Fruit fly (Drosophila melanogaster): ENCODE results near the gene opm.

The opm gene

DNA sequence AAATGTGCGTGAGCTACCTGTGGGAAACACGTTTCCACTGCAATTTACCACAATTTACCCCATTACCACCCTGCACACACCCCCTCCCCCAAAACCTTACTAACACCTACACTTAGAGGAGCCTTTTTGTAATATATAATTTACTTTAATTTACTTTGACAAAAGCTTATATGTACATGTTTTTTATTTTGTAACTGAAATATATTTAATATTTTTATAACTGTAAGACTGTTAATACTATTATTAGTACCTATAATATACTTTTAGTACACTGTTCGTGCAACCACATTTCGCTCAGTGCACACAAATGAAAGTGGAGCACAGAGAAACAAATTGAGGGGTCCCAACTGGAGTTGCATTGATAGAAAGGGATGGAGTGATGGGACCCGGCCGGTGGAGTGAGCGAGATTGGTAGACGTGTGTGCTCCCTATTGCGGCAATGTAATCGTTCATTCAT is 45.2 kb downstream of the opm start (continued):
- TF ChIP-seq Dll (GFP tag; IDR thresholded peaks at IDR 0.05; ENCODE audit: partially characterized antibody) (no peak), vnd (GFP tag; IDR thresholded peaks at IDR 0.05; ENCODE audit: partially characterized antibody) (no peak), Dfd (GFP tag; optimal IDR thresholded peaks at IDR 0.05) (no peak), sens (GFP tag) (peak; percentile 88), CG14860 (GFP tag; IDR thresholded peaks at IDR 0.05; ENCODE audit: partially characterized antibody) (no peak), CG10543 (GFP tag; optimal IDR thresholded peaks at IDR 0.05) (peak; percentile 54), CG7987 (GFP tag; optimal IDR thresholded peaks at IDR 0.05) (peak; percentile 64), CG9797 (GFP tag; optimal IDR thresholded peaks at IDR 0.05) (peak; percentile 23), Bdp1 (GFP tag; optimal IDR thresholded peaks at IDR 0.05) (no peak), nom (GFP tag; optimal IDR thresholded peaks at IDR 0.05) (peak; percentile 68), Sry-β (GFP tag; optimal IDR thresholded peaks at IDR 0.05) (peak; percentile 60), kni (GFP tag; optimal IDR thresholded peaks at IDR 0.05) (peak; percentile 97), Nf-YA (GFP tag; IDR thresholded peaks at IDR 0.05) (peak; percentile 63), D19A (tag; optimal IDR thresholded peaks at IDR 0.05) (peak; percentile 92), disco-r (GFP tag; optimal IDR thresholded peaks at IDR 0.05) (no peak), Adf1 (GFP tag; IDR thresholded peaks at IDR 0.05) (no peak), CG11456 (GFP tag; IDR thresholded peaks at IDR 0.05) (no peak), HLH4C (GFP tag; IDR thresholded peaks at IDR 0.05; ENCODE audit: partially characterized antibody) (no peak), CG3847 (GFP tag; IDR thresholded peaks at IDR 0.05) (peak; percentile 36; the same call in 1 of the 2 replicates), nerfin-2 (GFP tag; IDR thresholded peaks at IDR 0.05; ENCODE audit: partially characterized antibody) (no peak), trem (tag; optimal IDR thresholded peaks at IDR 0.05) (peak; percentile 93), Hmx (GFP tag; optimal IDR thresholded peaks at IDR 0.05) (no peak), Six4 (GFP tag; optimal IDR thresholded peaks at IDR 0.05) (peak; percentile 73), CG34422 (GFP tag; IDR thresholded peaks at IDR 0.05) (peak; percentile 78; the same call in 2 of the 3 replicates), CG15601 (tag; optimal IDR thresholded peaks at IDR 0.05) (peak; percentile 93), CG6791 (GFP tag; IDR thresholded peaks at IDR 0.05; ENCODE audit: partially characterized antibody) (no peak), CG1647 (GFP tag; optimal IDR thresholded peaks at IDR 0.05) (no peak), salm (tag; optimal IDR thresholded peaks at IDR 0.05) (peak; percentile 52), wdn (GFP tag; IDR thresholded peaks at IDR 0.05) (no peak), dmrt11E (tag; optimal IDR thresholded peaks at IDR 0.05) (peak; percentile 96), odd (GFP tag; optimal IDR thresholded peaks at IDR 0.05) (no peak), NFAT (GFP tag; IDR thresholded peaks at IDR 0.05) (no peak), CG8089 (GFP tag; optimal IDR thresholded peaks at IDR 0.05) (no peak), Gug (GFP tag; IDR thresholded peaks at IDR 0.05) (peak; percentile 44; the same call in 2 of the 4 replicates), fu2 (GFP tag; optimal IDR thresholded peaks at IDR 0.05) (no peak), Drgx (GFP tag; IDR thresholded peaks at IDR 0.05) (peak; percentile 67; the same call in 1 of the 2 replicates), CG14441 (GFP tag; IDR thresholded peaks at IDR 0.05) (no peak), Hr78 (GFP tag; optimal IDR thresholded peaks at IDR 0.05) (peak in 1 of 2 experiments; percentile 87), stwl (tag; optimal IDR thresholded peaks at IDR 0.05) (peak; percentile 46), CG2202 (tag; optimal IDR thresholded peaks at IDR 0.05) (peak; percentile 88), CG13775 (GFP tag; optimal IDR thresholded peaks at IDR 0.05) (peak; percentile 75), CG6683 (GFP tag; optimal IDR thresholded peaks at IDR 0.05) (peak; percentile 58), CG3995 (GFP tag; optimal IDR thresholded peaks at IDR 0.05) (no peak), lilli (GFP tag; optimal IDR thresholded peaks at IDR 0.05) (no peak), tup (GFP tag; optimal IDR thresholded peaks at IDR 0.05) (no peak), CG31365 (tag; optimal IDR thresholded peaks at IDR 0.05) (no peak), CG7786 (GFP tag; optimal IDR thresholded peaks at IDR 0.05) (no peak), klu (GFP tag; IDR thresholded peaks at IDR 0.05) (peak; percentile 43; the same call in 1 of the 2 replicates), Kr (GFP tag; optimal IDR thresholded peaks at IDR 0.05) (no peak), CG31224 (GFP tag; IDR thresholded peaks at IDR 0.05) (peak; percentile 46; the same call in 1 of the 2 replicates)
